Worm (Caenorhabditis elegans): Measurements from ENCODE around the gene C14B1.8.

ce11 chrIII:3679083-3679482 lies 40.4 kb downstream of the C14B1.8 start:
- TF ChIP-seq unc-39 (tag; optimal IDR thresholded peaks at IDR 0.05) (no peak), nhr-77 (tag; optimal IDR thresholded peaks at IDR 0.05) (no peak), ceh-82 (tag; optimal IDR thresholded peaks at IDR 0.05) (no peak), pqm-1 (tag; optimal IDR thresholded peaks at IDR 0.05) (no peak), lsy-12 (tag; optimal IDR thresholded peaks at IDR 0.05) (no peak), aly-2 (tag; optimal IDR thresholded peaks at IDR 0.05) (no peak), ama-1 (optimal IDR thresholded peaks at IDR 0.05) (no peak), pha-4 (tag; optimal IDR thresholded peaks at IDR 0.05) (no peak), fkh-2 (tag; optimal IDR thresholded peaks at IDR 0.05) (no peak)

Measured in whole organism, L3 larva.